Fruit fly (Drosophila melanogaster) whole organism, embryonic: Measurements from ENCODE around the gene lin-28.

Source experiments
- Atf-2 ChIP-seq: fragments of 200-800 bp; sonication (Bioruptor generic); optimal IDR thresholded peaks from 2 replicates; lab custom pipeline; 2016; ENCODE audit warnings: missing biosample characterization, missing genetic modification characterization
- Bgb ChIP-seq: fragments of 200-800 bp; sonication (Bioruptor generic); IDR thresholded peaks from 2 replicates; pipeline ENCODE4 v1.3.6; 2022; ENCODE audit warnings: missing biosample characterization, missing genetic modification characterization; ENCODE audit not compliant: partially characterized antibody
- CG10366 ChIP-seq: fragments of 200-800 bp; sonication (Bioruptor generic); IDR thresholded peaks from 2 replicates; pipeline ENCODE4 v1.3.6; 2022; ENCODE audit warnings: missing biosample characterization, missing genetic modification characterization
- CG14710 ChIP-seq: fragments of 200-800 bp; sonication (Bioruptor generic); optimal IDR thresholded peaks from 3 replicates; lab custom pipeline; 2019; ENCODE audit warnings: missing biosample characterization, mild to moderate bottlenecking, missing genetic modification characterization, moderate library complexity
- CG14860 ChIP-seq: fragments of 200-800 bp; sonication (Bioruptor generic); IDR thresholded peaks from 3 replicates; pipeline ENCODE4 v1.3.6; 2022; ENCODE audit warnings: missing biosample characterization, missing genetic modification characterization; ENCODE audit not compliant: partially characterized antibody
- CG16813 ChIP-seq: fragments of 200-800 bp; sonication (Bioruptor generic); IDR thresholded peaks from 3 replicates; pipeline ENCODE4 v1.3.6; 2022; ENCODE audit warnings: missing biosample characterization, missing genetic modification characterization; ENCODE audit not compliant: partially characterized antibody
- CG17568 ChIP-seq: fragments of 200-800 bp; sonication (Bioruptor generic); optimal IDR thresholded peaks from 2 replicates; lab custom pipeline; 2018; ENCODE audit warnings: missing biosample characterization, mild to moderate bottlenecking, missing genetic modification characterization, moderate library complexity
- CG2120 ChIP-seq: fragments of 200-800 bp; sonication (Bioruptor generic); optimal IDR thresholded peaks from 3 replicates; lab custom pipeline; 2016; ENCODE audit warnings: missing biosample characterization, missing genetic modification characterization
- CG2129 ChIP-seq: fragments of 200-800 bp; sonication (Bioruptor generic); IDR thresholded peaks from 2 replicates; pipeline ENCODE4 v1.3.6; 2022; ENCODE audit warnings: missing biosample characterization, missing genetic modification characterization; ENCODE audit not compliant: partially characterized antibody
- CG2202 ChIP-seq: fragments of 200-800 bp; sonication (Bioruptor generic); optimal IDR thresholded peaks from 2 replicates; lab custom pipeline; 2018; ENCODE audit warnings: missing biosample characterization, mild to moderate bottlenecking, missing genetic modification characterization
- CG30431 ChIP-seq: fragments of 200-800 bp; sonication (Bioruptor generic); optimal IDR thresholded peaks from 2 replicates; lab custom pipeline; 2017; ENCODE audit warnings: missing biosample characterization, missing genetic modification characterization
- CG34376 ChIP-seq: fragments of 200-800 bp; sonication (Bioruptor generic); optimal IDR thresholded peaks from 2 replicates; lab custom pipeline; 2018; ENCODE audit warnings: missing biosample characterization, mild to moderate bottlenecking, missing genetic modification characterization
- CG9727 ChIP-seq: fragments of 200-800 bp; sonication (Bioruptor generic); optimal IDR thresholded peaks from 3 replicates; lab custom pipeline; 2017; ENCODE audit warnings: missing biosample characterization, mild to moderate bottlenecking, missing genetic modification characterization
- Camta ChIP-seq: fragments of 200-800 bp; sonication (Bioruptor generic); optimal IDR thresholded peaks from 2 replicates; lab custom pipeline; 2016; ENCODE audit warnings: missing biosample characterization, missing genetic modification characterization
- CoRest ChIP-seq: fragments of 200-800 bp; sonication (Bioruptor generic); optimal IDR thresholded peaks from 3 replicates; lab custom pipeline; 2018; ENCODE audit warnings: missing biosample characterization, mild to moderate bottlenecking, missing genetic modification characterization, moderate library complexity
- D ChIP-seq, 2 experiments: fragments of 200-800 bp in 1 of 2; fragments of >200 bp in 1 of 2; sonication (Bioruptor generic) in 1 of 2; optimal IDR thresholded peaks; 2 replicates in 1 of 2; 3 replicates in 1 of 2; lab custom pipeline; 2017; ENCODE audit warnings: mild to moderate bottlenecking in 1 of 2, missing biosample characterization in 1 of 2, missing genetic modification characterization in 1 of 2, missing genetic modification reagents in 1 of 2
- E2f1 ChIP-seq: fragments of 200-800 bp; sonication (Bioruptor generic); IDR thresholded peaks from 2 replicates; pipeline ENCODE4 v1.3.6; 2022; ENCODE audit warnings: missing biosample characterization, missing genetic modification characterization
- Eip74EF ChIP-seq, 2 experiments: fragments of 200-800 bp in 1 of 2; fragments of >200 bp in 1 of 2; sonication (Bioruptor generic) in 1 of 2; optimal IDR thresholded peaks; 2 replicates each; lab custom pipeline; 2017 to 2019; ENCODE audit warnings: missing biosample characterization in 2 of 2, missing genetic modification characterization in 2 of 2, mild to moderate bottlenecking in 1 of 2, moderate library complexity in 1 of 2
- Elba2 ChIP-seq: fragments of 200-800 bp; sonication (Bioruptor generic); optimal IDR thresholded peaks from 3 replicates; lab custom pipeline; 2016; ENCODE audit warnings: missing biosample characterization, missing genetic modification characterization
- Fer1 ChIP-seq: fragments of 200-800 bp; sonication (Bioruptor generic); optimal IDR thresholded peaks from 2 replicates; lab custom pipeline; 2017; ENCODE audit warnings: missing biosample characterization, mild to moderate bottlenecking, missing genetic modification characterization
- Gug ChIP-seq: fragments of 200-800 bp; sonication (Bioruptor generic); IDR thresholded peaks from 4 replicates; pipeline ENCODE4 v1.3.6; 2022; ENCODE audit warnings: missing biosample characterization, missing genetic modification characterization
- HLH3B ChIP-seq: fragments of 200-800 bp; sonication (Bioruptor generic); IDR thresholded peaks from 2 replicates; pipeline ENCODE4 v1.3.6; 2022; ENCODE audit warnings: missing biosample characterization, missing genetic modification characterization
- Hand ChIP-seq: fragments of 200-800 bp; sonication (Bioruptor generic); optimal IDR thresholded peaks from 2 replicates; lab custom pipeline; 2017; ENCODE audit warnings: mild to moderate bottlenecking, missing biosample characterization, missing genetic modification reagents, missing genetic modification characterization
- Hmr ChIP-seq: fragments of 200-800 bp; sonication (Bioruptor generic); optimal IDR thresholded peaks from 3 replicates; lab custom pipeline; 2017; ENCODE audit warnings: mild to moderate bottlenecking, missing biosample characterization, missing genetic modification reagents, missing genetic modification characterization
- Hsf ChIP-seq: fragments of 200-800 bp; sonication (Bioruptor generic); optimal IDR thresholded peaks from 3 replicates; lab custom pipeline; 2016; ENCODE audit warnings: missing biosample characterization, missing genetic modification characterization
- Kr ChIP-seq: fragments of 200-800 bp; sonication (Bioruptor generic); optimal IDR thresholded peaks from 2 replicates; lab custom pipeline; 2017; ENCODE audit warnings: missing biosample characterization, mild to moderate bottlenecking, missing genetic modification characterization
- Rx ChIP-seq: fragments of 200-800 bp; sonication (Bioruptor generic); IDR thresholded peaks from 2 replicates; pipeline ENCODE4 v1.3.6; 2022; ENCODE audit warnings: missing biosample characterization, missing genetic modification characterization
- Six4 ChIP-seq: fragments of 200-800 bp; sonication (Bioruptor generic); optimal IDR thresholded peaks from 2 replicates; lab custom pipeline; 2016; ENCODE audit warnings: missing biosample characterization, missing genetic modification characterization
- Sox102F ChIP-seq: fragments of 200-800 bp; sonication (Bioruptor generic); optimal IDR thresholded peaks from 2 replicates; lab custom pipeline; 2018; ENCODE audit warnings: missing biosample characterization, mild to moderate bottlenecking, missing genetic modification characterization, moderate library complexity
- ab ChIP-seq: fragments of 200-800 bp; sonication (Bioruptor generic); optimal IDR thresholded peaks from 2 replicates; lab custom pipeline; 2016; ENCODE audit warnings: missing biosample characterization, missing genetic modification characterization
- aop ChIP-seq: fragments of 200-800 bp; sonication (Bioruptor generic); IDR thresholded peaks from 2 replicates; pipeline ENCODE4 v1.3.6; 2022; ENCODE audit warnings: missing biosample characterization, missing genetic modification characterization
- cad ChIP-seq: fragments of >200 bp; optimal IDR thresholded peaks from 2 replicates; lab custom pipeline; 2017; ENCODE audit warnings: missing biosample characterization, missing genetic modification characterization
- cg ChIP-seq: fragments of 200-800 bp; sonication (Bioruptor generic); optimal IDR thresholded peaks from 3 replicates; lab custom pipeline; 2019; ENCODE audit warnings: missing biosample characterization, mild to moderate bottlenecking, missing genetic modification characterization, moderate library complexity
- ci ChIP-seq: fragments of 200-800 bp; sonication (Bioruptor generic); IDR thresholded peaks from 3 replicates; pipeline ENCODE4 v1.3.6; 2022; ENCODE audit warnings: missing biosample characterization, missing genetic modification characterization
- crol ChIP-seq: fragments of 200-800 bp; sonication (Bioruptor generic); IDR thresholded peaks from 2 replicates; pipeline ENCODE4 v1.3.6; 2022; ENCODE audit warnings: missing biosample characterization, missing genetic modification characterization
- dimm ChIP-seq: fragments of 200-800 bp; sonication (Bioruptor generic); IDR thresholded peaks from 2 replicates; pipeline ENCODE4 v1.3.6; 2022; ENCODE audit warnings: missing biosample characterization, missing genetic modification characterization
- dm ChIP-seq: fragments of 200-800 bp; sonication (Bioruptor generic); optimal IDR thresholded peaks from 3 replicates; lab custom pipeline; 2016; ENCODE audit warnings: missing biosample characterization, missing genetic modification characterization
- ems ChIP-seq: fragments of 200-800 bp; sonication (Bioruptor generic); optimal IDR thresholded peaks from 3 replicates; lab custom pipeline; 2016; ENCODE audit warnings: missing biosample characterization, missing genetic modification characterization
- en ChIP-seq: fragments of 200-800 bp; sonication (Bioruptor generic); optimal IDR thresholded peaks from 2 replicates; lab custom pipeline; 2016; ENCODE audit warnings: missing biosample characterization, missing genetic modification characterization
- ewg ChIP-seq: fragments of 200-800 bp; sonication (Bioruptor generic); optimal IDR thresholded peaks from 3 replicates; lab custom pipeline; 2017; ENCODE audit warnings: mild to moderate bottlenecking, missing biosample characterization, missing genetic modification reagents, missing genetic modification characterization
- gfzf ChIP-seq: fragments of 200-800 bp; sonication (Bioruptor generic); optimal IDR thresholded peaks from 2 replicates; lab custom pipeline; 2016; ENCODE audit warnings: missing biosample characterization, mild to moderate bottlenecking, missing genetic modification characterization, moderate library complexity
- insv ChIP-seq, 2 experiments: fragments of 200-800 bp; sonication (Bioruptor generic); optimal IDR thresholded peaks; 3 replicates each; lab custom pipeline; 2016 to 2018; ENCODE audit warnings: missing biosample characterization in 2 of 2, missing genetic modification characterization in 2 of 2
- lola ChIP-seq, 3 experiments: fragments of >200 bp in 2 of 3; fragments of 200-800 bp in 1 of 3; sonication (Bioruptor generic) in 1 of 3; optimal IDR thresholded peaks; 2 replicates each; lab custom pipeline; 2017 to 2019; ENCODE audit warnings: missing biosample characterization in 3 of 3, missing genetic modification characterization in 3 of 3, mild to moderate bottlenecking in 1 of 3, moderate library complexity in 1 of 3
- nau ChIP-seq: fragments of 200-800 bp; sonication (Bioruptor generic); optimal IDR thresholded peaks from 3 replicates; lab custom pipeline; 2017; ENCODE audit warnings: missing biosample characterization, mild to moderate bottlenecking, missing genetic modification characterization, missing genetic modification reagents
- oc ChIP-seq: fragments of 200-800 bp; sonication (Bioruptor generic); optimal IDR thresholded peaks from 2 replicates; lab custom pipeline; 2018; ENCODE audit warnings: missing biosample characterization, mild to moderate bottlenecking, missing genetic modification characterization, moderate library complexity
- otp ChIP-seq: fragments of 200-800 bp; sonication (Bioruptor generic); IDR thresholded peaks from 3 replicates; pipeline ENCODE4, ENCODE4 v1.3.6; 2022; ENCODE audit warnings: missing biosample characterization, missing genetic modification characterization
- p53 ChIP-seq: fragments of 200-800 bp; sonication (Bioruptor generic); optimal IDR thresholded peaks from 2 replicates; lab custom pipeline; 2016; ENCODE audit warnings: missing biosample characterization, missing genetic modification characterization
- salm ChIP-seq: fragments of 200-800 bp; sonication (Bioruptor generic); optimal IDR thresholded peaks from 2 replicates; lab custom pipeline; 2018; ENCODE audit warnings: missing biosample characterization, mild to moderate bottlenecking, missing genetic modification characterization
- usp ChIP-seq: fragments of >200 bp; optimal IDR thresholded peaks from 2 replicates; lab custom pipeline; 2017; ENCODE audit warnings: missing biosample characterization, missing genetic modification characterization

lin-28 gene

dm6 chr3L:5611732-5612250 lies 42.7 kb upstream of the lin-28 start (continued):
- TF ChIP-seq ci (peak; percentile 88), Elba2 (no peak), cg (peak; percentile 48), Gug (GFP tag; lab: Robert Waterston, UW) (no peak), ab (GFP tag; lab: Kevin White, UChicago) (no peak), dm (GFP tag; lab: Kevin White, UChicago) (peak; percentile 39), dimm (GFP tag; lab: Robert Waterston, UW) (peak; percentile 33; the same call in 1 of the 2 replicates), aop (GFP tag; lab: Robert Waterston, UW) (no peak), Bgb (no peak), CG2129 (GFP tag; lab: Robert Waterston, UW) (no peak), CG2202 (tag; lab: Kevin White, UChicago) (peak; percentile 86), CG30431 (GFP tag; lab: Kevin White, UChicago) (peak; percentile 45), lola (GFP tag; optimal IDR thresholded peaks at IDR 0.05; lab: Kevin White, UChicago) (peak in 1 of 3 experiments; percentile 92), en (peak; percentile 33), p53 (no peak), usp (GFP tag; lab: Kevin White, UChicago) (no peak), CG34376 (GFP tag; lab: Kevin White, UChicago) (no peak), Kr (GFP tag; lab: Kevin White, UChicago) (no peak), ewg (peak; percentile 69), CG17568 (peak; percentile 73), Six4 (GFP tag; lab: Kevin White, UChicago) (peak; percentile 78), nau (GFP tag; lab: Kevin White, UChicago) (peak; percentile 76), salm (tag; lab: Kevin White, UChicago) (peak; percentile 85), E2f1 (GFP tag; lab: Robert Waterston, UW) (peak; percentile 77), CG14860 (GFP tag; lab: Robert Waterston, UW) (no peak), insv (GFP tag; optimal IDR thresholded peaks at IDR 0.05; lab: Kevin White, UChicago) (no peak), crol (GFP tag; lab: Robert Waterston, UW) (no peak), Sox102F (GFP tag; lab: Kevin White, UChicago) (peak; percentile 88), Hmr (GFP tag; lab: Kevin White, UChicago) (peak; percentile 58), D (optimal IDR thresholded peaks at IDR 0.05; lab: Kevin White, UChicago) (no peak), D (GFP tag; optimal IDR thresholded peaks at IDR 0.05; lab: Kevin White, UChicago) (peak; percentile 81), CG16813 (no peak), ems (GFP tag; lab: Kevin White, UChicago) (no peak), Hsf (GFP tag; lab: Kevin White, UChicago) (peak; percentile 73), Fer1 (no peak), CG10366 (GFP tag; lab: Robert Waterston, UW) (peak; percentile 69), oc (tag; lab: Kevin White, UChicago) (peak; percentile 86), HLH3B (GFP tag; lab: Robert Waterston, UW) (peak; percentile 83), gfzf (GFP tag; lab: Kevin White, UChicago) (no peak), Rx (0 out of 2 replicates have a peak, but pooled peaks have one; percentile 31), Eip74EF (GFP tag; optimal IDR thresholded peaks at IDR 0.05; lab: Kevin White, UChicago) (peak in 1 of 2 experiments; percentile 89), Hand (no peak), CG9727 (peak; percentile 72), CG2120 (peak; percentile 29), CG14710 (tag; lab: Kevin White, UChicago) (peak; percentile 91), Camta (GFP tag; lab: Kevin White, UChicago) (peak; percentile 1), cad (GFP tag; lab: Kevin White, UChicago) (no peak), otp (0 out of 3 replicates have a peak, but pooled peaks have one; percentile 33), CoRest (peak; percentile 88), Atf-2 (GFP tag; lab: Kevin White, UChicago) (no peak)
